Fruit fly (Drosophila melanogaster): ENCODE results near the gene CG4678.
A peak's percentile ranks its signal among the peaks of the same experiment; 100 is the strongest.

CG4678 gene

DNA sequence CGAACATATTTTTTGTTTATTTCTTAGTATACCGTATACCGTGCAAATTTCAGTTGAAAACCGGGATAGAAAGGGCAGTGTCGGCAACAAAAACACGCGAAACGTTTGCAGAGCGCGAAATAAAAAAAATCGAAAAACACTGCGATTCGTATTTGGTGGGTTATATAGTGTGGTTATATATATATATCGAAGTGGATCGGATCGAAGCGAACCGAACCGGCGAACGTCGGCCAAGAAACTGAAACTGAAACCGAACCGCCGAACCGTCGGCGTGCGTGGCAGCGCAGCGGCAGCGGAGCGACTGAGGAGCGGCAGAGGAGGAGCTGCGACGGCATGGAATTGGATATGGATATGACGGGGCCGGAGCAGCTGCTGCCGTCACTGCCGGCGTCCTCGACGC lies 25.2 kb downstream of the CG4678 start, which contains the start of the genes CG32572 and CG34325:
TSS of gene CG32572 (plus strand) at position 16 of the 400 bp plus-strand sequence.
TSS of gene CG34325 (minus strand) at position 244 of the 400 bp plus-strand sequence.
- TF ChIP-seq sens (GFP tag) (peak; percentile 17), ci (GFP tag; IDR thresholded peaks at IDR 0.05) (0 out of 3 replicates have a peak, but pooled peaks have one; percentile 16), CG16779 (GFP tag; IDR thresholded peaks at IDR 0.05) (0 out of 2 replicates have a peak, but pooled peaks have one; percentile 8), Deaf1 (tag; optimal IDR thresholded peaks at IDR 0.05) (peak; percentile 73), Med (GFP tag) (peak; percentile 11), CG8359 (GFP tag; optimal IDR thresholded peaks at IDR 0.05; ENCODE audit: borderline replicate concordance) (no peak), Adf1 (GFP tag; IDR thresholded peaks at IDR 0.05) (peak; percentile 91), CG13894 (tag; optimal IDR thresholded peaks at IDR 0.05) (peak; percentile 2), Kr (GFP tag; optimal IDR thresholded peaks at IDR 0.05) (no peak), CG14050 (GFP tag; IDR thresholded peaks at IDR 0.05) (peak; percentile 54; the same call in 1 of the 3 replicates), fu2 (GFP tag; optimal IDR thresholded peaks at IDR 0.05) (no peak)

DNA sequence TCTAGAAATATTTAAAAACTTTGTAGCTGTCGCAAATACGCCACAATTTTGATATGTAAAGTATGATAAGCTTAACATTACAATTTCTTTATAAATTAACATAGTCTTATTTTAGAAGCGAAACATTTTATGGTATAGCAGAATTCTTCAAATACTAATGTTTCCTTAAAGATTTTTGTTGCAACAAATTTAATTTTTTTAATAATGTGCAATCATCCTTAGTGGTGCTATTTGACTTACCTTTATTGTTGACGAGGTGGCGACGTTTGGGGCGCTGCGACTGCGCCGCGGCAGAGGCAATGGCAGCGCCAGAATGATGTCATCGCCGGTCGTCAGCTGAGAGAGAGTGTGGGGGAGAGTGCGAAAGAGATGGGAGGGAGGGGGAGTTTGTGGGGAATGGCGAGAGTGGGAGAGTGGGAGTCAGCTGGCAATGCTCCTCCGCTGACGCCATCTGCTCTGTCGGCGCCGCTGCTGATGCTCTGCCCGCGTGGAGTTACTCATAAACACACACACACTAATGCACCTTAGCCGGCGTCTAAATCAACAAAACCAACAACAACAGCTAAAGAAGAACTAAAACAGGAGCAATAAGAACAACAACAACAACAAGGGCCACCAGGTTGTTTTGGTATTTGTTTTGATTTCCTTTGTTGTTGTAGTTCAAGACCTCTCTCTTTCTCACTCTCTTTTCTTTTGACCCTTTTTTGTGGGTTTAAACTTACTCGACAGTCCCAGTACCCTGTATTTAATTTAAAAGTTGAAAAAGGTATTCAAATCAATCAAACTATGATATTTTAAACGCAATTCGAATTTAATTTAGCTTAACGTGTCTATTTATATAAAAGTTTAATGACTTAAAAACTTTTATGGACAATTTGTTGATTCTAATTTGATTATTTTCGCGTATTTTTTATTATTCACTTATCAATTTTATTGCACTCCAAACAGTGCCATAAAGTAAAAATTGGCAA lies 27.6 kb downstream of the CG4678 start:
- no peak for TF ChIP-seq CG4617 (GFP tag; optimal IDR thresholded peaks at IDR 0.05; ENCODE audit: borderline replicate concordance)
- TF ChIP-seq CG4820 (GFP tag; optimal IDR thresholded peaks at IDR 0.05) = peak; percentile 5
- no peak for TF ChIP-seq kni (GFP tag; optimal IDR thresholded peaks at IDR 0.05)
- TF ChIP-seq vvl (GFP tag; IDR thresholded peaks at IDR 0.05) = peak; percentile 51
- no peak for TF ChIP-seq HLH54F (GFP tag; optimal IDR thresholded peaks at IDR 0.05)
- peak; percentile 10 for TF ChIP-seq gcm2 (GFP tag; optimal IDR thresholded peaks at IDR 0.05)
- TF ChIP-seq tll (GFP tag; optimal IDR thresholded peaks at IDR 0.05) = no peak
- TF ChIP-seq row (GFP tag; IDR thresholded peaks at IDR 0.05) = peak; percentile 83
- TF ChIP-seq ERR (GFP tag; optimal IDR thresholded peaks at IDR 0.05) = peak; percentile 2
- no peak for TF ChIP-seq CG6654 (GFP tag; optimal IDR thresholded peaks at IDR 0.05)
- peak; percentile 18 for TF ChIP-seq CG9609 (GFP tag; optimal IDR thresholded peaks at IDR 0.05)
- peak; percentile 58 for TF ChIP-seq Fer3 (tag; optimal IDR thresholded peaks at IDR 0.05)
- TF ChIP-seq CG6689 (GFP tag; IDR thresholded peaks at IDR 0.05) = peak; percentile 76
- TF ChIP-seq CG17802 (tag; optimal IDR thresholded peaks at IDR 0.05) = no peak
- no peak for TF ChIP-seq inv (GFP tag; IDR thresholded peaks at IDR 0.05; ENCODE audit: partially characterized antibody)
- TF ChIP-seq peb (GFP tag; IDR thresholded peaks at IDR 0.05) = no peak
- peak; percentile 59 for TF ChIP-seq stc (GFP tag; IDR thresholded peaks at IDR 0.05)
- no peak; the same call in 2 of the 3 replicates for TF ChIP-seq CG3726 (GFP tag; IDR thresholded peaks at IDR 0.05)
- TF ChIP-seq BtbVII (GFP tag; optimal IDR thresholded peaks at IDR 0.05) = peak; percentile 64
- peak; percentile 59 for TF ChIP-seq ewg (GFP tag; optimal IDR thresholded peaks at IDR 0.05)
- TF ChIP-seq CG10147 (GFP tag; optimal IDR thresholded peaks at IDR 0.05) = peak; percentile 43
- peak; percentile 88 for TF ChIP-seq CG11696 (GFP tag; IDR thresholded peaks at IDR 0.05)
- TF ChIP-seq Scr (GFP tag; IDR thresholded peaks at IDR 0.05; ENCODE audit: partially characterized antibody) = no peak
- 0 out of 3 replicates have a peak, but pooled peaks have one; percentile 17 for TF ChIP-seq CG34224 (GFP tag; IDR thresholded peaks at IDR 0.05; ENCODE audit: partially characterized antibody)
- TF ChIP-seq ATbp (GFP tag; optimal IDR thresholded peaks at IDR 0.05) = peak; percentile 71
- peak; percentile 50 for TF ChIP-seq slp2 (GFP tag; optimal IDR thresholded peaks at IDR 0.05)
- TF ChIP-seq ase (GFP tag; IDR thresholded peaks at IDR 0.05) = peak; percentile 55; the same call in 2 of the 3 replicates
- TF ChIP-seq chinmo (GFP tag; IDR thresholded peaks at IDR 0.05; ENCODE audit: partially characterized antibody) = 0 out of 4 replicates have a peak, but pooled peaks have one; percentile 53
- TF ChIP-seq bowl (GFP tag; IDR thresholded peaks at IDR 0.05) = no peak
- peak; percentile 73 for TF ChIP-seq CG7839 (tag; optimal IDR thresholded peaks at IDR 0.05)
- peak; percentile 3 for TF ChIP-seq fu2 (GFP tag; optimal IDR thresholded peaks at IDR 0.05)
- no peak for TF ChIP-seq CG3065 (GFP tag; optimal IDR thresholded peaks at IDR 0.05)
- peak; percentile 82 for TF ChIP-seq lmd (GFP tag; IDR thresholded peaks at IDR 0.05)
- TF ChIP-seq CG17829 (tag; optimal IDR thresholded peaks at IDR 0.05) = peak; percentile 66
- no peak for TF ChIP-seq CG11247 (GFP tag; IDR thresholded peaks at IDR 0.05)
- peak; percentile 91 for TF ChIP-seq gem (tag; optimal IDR thresholded peaks at IDR 0.05)
